Worm (Caenorhabditis elegans) whole organism, L4 larva: ENCODE data around the gene sru-30.

Experiments used
- F49E8.2 ChIP-seq: sonication (generic microtip); optimal IDR thresholded peaks from 2 replicates; lab custom pipeline; 2016; ENCODE audit warnings: missing compliant biosample characterization, mild to moderate bottlenecking, missing genetic modification characterization, borderline replicate concordance
- R02D3.7 ChIP-seq: fragments of 150-350 bp; sonication (generic microtip); optimal IDR thresholded peaks from 3 replicates; lab custom pipeline; 2014; ENCODE audit warnings: missing biosample characterization, missing genetic modification characterization
- Y75B8A.6 ChIP-seq: fragments of 200-800 bp; sonication (Bioruptor generic); IDR thresholded peaks from 2 replicates; pipeline ENCODE4 v1.3.6; 2022; ENCODE audit warnings: missing genetic modification reagents, missing genetic modification characterization, missing compliant biosample characterization
- aha-1 ChIP-seq: fragments of 150-350 bp; peaks from one replicate; lab custom pipeline; 2014; ENCODE audit warnings: missing biosample characterization, missing genetic modification characterization
- ama-1 ChIP-seq: fragments of 150-350 bp; optimal IDR thresholded peaks from 2 replicates; lab custom pipeline; 2014; ENCODE audit warnings: inconsistent platforms, mixed read lengths
- arid-1 ChIP-seq: fragments of 200-800 bp; sonication (Bioruptor generic); conservative IDR thresholded peaks from 2 replicates; pipeline ENCODE4 v1.3.6; 2022; ENCODE audit warnings: missing genetic modification reagents, missing genetic modification characterization, missing compliant biosample characterization
- ceh-44 ChIP-seq: fragments of 200-800 bp; sonication (Bioruptor generic); IDR thresholded peaks from 2 replicates; pipeline ENCODE4 v1.3.6; 2022; ENCODE audit warnings: missing genetic modification reagents, missing genetic modification characterization, missing compliant biosample characterization
- daf-16 ChIP-seq, 3 experiments: sonication (generic microtip); optimal IDR thresholded peaks; 2 replicates each; lab custom pipeline; 2016 to 2017; ENCODE audit warnings: missing genetic modification characterization in 3 of 3, missing genetic modification reagents in 3 of 3, mild to moderate bottlenecking in 2 of 3, missing compliant biosample characterization in 2 of 3, missing biosample characterization in 1 of 3, moderate library complexity in 1 of 3
- dmd-6 ChIP-seq: fragments of 200-800 bp; sonication (Bioruptor generic); IDR thresholded peaks from 2 replicates; pipeline ENCODE4 v1.3.6; 2022; ENCODE audit warnings: missing genetic modification reagents, missing genetic modification characterization, missing compliant biosample characterization
- dpl-1 ChIP-seq: fragments of 150-350 bp; optimal IDR thresholded peaks from 2 replicates; lab custom pipeline; 2014; ENCODE audit warnings: missing biosample characterization, missing genetic modification reagents, missing genetic modification characterization
- dve-1 ChIP-seq: sonication (generic microtip); optimal IDR thresholded peaks from 2 replicates; lab custom pipeline; 2017; ENCODE audit warnings: antibody characterized with exemption, mild to moderate bottlenecking, missing genetic modification characterization, missing compliant biosample characterization; ENCODE audit not compliant: insufficient read depth
- fkh-10 ChIP-seq: fragments of 150-350 bp; optimal IDR thresholded peaks from 2 replicates; lab custom pipeline; 2014; ENCODE audit warnings: missing biosample characterization, missing genetic modification reagents, missing genetic modification characterization
- hlh-11 ChIP-seq: fragments of 200-800 bp; sonication (Bioruptor generic); optimal IDR thresholded peaks from 2 replicates; lab custom pipeline; 2018; ENCODE audit warnings: mild to moderate bottlenecking, missing genetic modification characterization, missing compliant biosample characterization
- hlh-30 ChIP-seq: sonication (generic microtip); optimal IDR thresholded peaks from 2 replicates; lab custom pipeline; 2017; ENCODE audit warnings: antibody characterized with exemption, mild to moderate bottlenecking, missing genetic modification characterization, missing compliant biosample characterization; ENCODE audit not compliant: insufficient read depth
- hmg-1.1 ChIP-seq: fragments of 200-800 bp; sonication (Bioruptor generic); IDR thresholded peaks from 2 replicates; pipeline ENCODE4 v1.3.6; 2022; ENCODE audit warnings: missing genetic modification reagents, missing genetic modification characterization, missing compliant biosample characterization
- lin-15B ChIP-seq: fragments of 150-350 bp; sonication (generic microtip); optimal IDR thresholded peaks from 3 replicates; lab custom pipeline; 2014; ENCODE audit warnings: missing biosample characterization, missing genetic modification characterization
- lin-38 ChIP-seq: fragments of 200-800 bp; sonication (Bioruptor generic); IDR thresholded peaks from 2 replicates; pipeline ENCODE4 v1.3.6; 2022; ENCODE audit warnings: missing genetic modification reagents, missing genetic modification characterization, missing compliant biosample characterization
- lin-39 ChIP-seq: fragments of 150-350 bp; optimal IDR thresholded peaks from 2 replicates; lab custom pipeline; 2014; ENCODE audit warnings: missing biosample characterization, missing genetic modification reagents, missing genetic modification characterization
- lsy-2 ChIP-seq, 2 experiments: fragments of 150-350 bp in 1 of 2; sonication (generic microtip) in 1 of 2; optimal IDR thresholded peaks; 2 replicates each; lab custom pipeline; 2014 to 2017; ENCODE audit warnings: missing biosample characterization in 2 of 2, missing genetic modification characterization in 2 of 2
- mdl-1 ChIP-seq, 2 experiments: fragments of 150-350 bp in 1 of 2; sonication (generic microtip) in 1 of 2; optimal IDR thresholded peaks; 2 replicates each; lab custom pipeline; 2014 to 2017; ENCODE audit warnings: missing biosample characterization in 2 of 2, missing genetic modification characterization in 2 of 2
- mep-1 ChIP-seq: fragments of 150-350 bp; sonication (generic microtip); optimal IDR thresholded peaks from 3 replicates; lab custom pipeline; 2014; ENCODE audit warnings: missing biosample characterization, missing genetic modification characterization
- mes-2 ChIP-seq: sonication (generic microtip); optimal IDR thresholded peaks from 2 replicates; lab custom pipeline; 2016; ENCODE audit warnings: missing genotype, mild to moderate bottlenecking, missing genetic modification characterization, missing compliant biosample characterization; ENCODE audit not compliant: poor library complexity, severe bottlenecking
- mxl-3 ChIP-seq: fragments of 200-800 bp; sonication (Bioruptor generic); optimal IDR thresholded peaks from 2 replicates; lab custom pipeline; 2018; ENCODE audit warnings: mild to moderate bottlenecking, missing genetic modification characterization, missing compliant biosample characterization
- nhr-10 ChIP-seq: fragments of 150-350 bp; optimal IDR thresholded peaks from 2 replicates; lab custom pipeline; 2014; ENCODE audit warnings: missing biosample characterization, missing genetic modification characterization
- nhr-11 ChIP-seq: fragments of 150-350 bp; optimal IDR thresholded peaks from 2 replicates; lab custom pipeline; 2014; ENCODE audit warnings: missing biosample characterization, missing genetic modification characterization
- nhr-111 ChIP-seq: fragments of 200-800 bp; sonication (Bioruptor generic); optimal IDR thresholded peaks from 2 replicates; lab custom pipeline; 2018; ENCODE audit warnings: mild to moderate bottlenecking, missing genetic modification characterization, missing compliant biosample characterization
- nhr-28 ChIP-seq: fragments of 150-350 bp; optimal IDR thresholded peaks from 2 replicates; lab custom pipeline; 2014; ENCODE audit warnings: missing biosample characterization, missing genetic modification characterization
- nhr-41 ChIP-seq: fragments of 200-800 bp; sonication (Bioruptor generic); IDR thresholded peaks from 2 replicates; pipeline ENCODE4 v1.3.6; 2022; ENCODE audit warnings: missing genetic modification reagents, missing genetic modification characterization, missing compliant biosample characterization
- nhr-48 ChIP-seq: sonication (generic microtip); optimal IDR thresholded peaks from 2 replicates; lab custom pipeline; 2016; ENCODE audit warnings: mild to moderate bottlenecking, missing genetic modification characterization, missing compliant biosample characterization
- rbr-2 ChIP-seq: sonication (generic microtip); optimal IDR thresholded peaks from 2 replicates; lab custom pipeline; 2016; ENCODE audit warnings: missing genotype, missing genetic modification characterization, missing compliant biosample characterization
- sdz-12 ChIP-seq: fragments of 200-800 bp; sonication (Bioruptor generic); optimal IDR thresholded peaks from 2 replicates; lab custom pipeline; 2018; ENCODE audit warnings: mild to moderate bottlenecking, missing genetic modification characterization, missing compliant biosample characterization
- spr-1 ChIP-seq: sonication (generic microtip); optimal IDR thresholded peaks from 2 replicates; lab custom pipeline; 2016; ENCODE audit warnings: mild to moderate bottlenecking, missing genetic modification characterization, missing compliant biosample characterization
- tra-1 ChIP-seq: fragments of 200-800 bp; sonication (Bioruptor generic); IDR thresholded peaks from 2 replicates; pipeline ENCODE4 v1.3.6; 2022; ENCODE audit warnings: missing genetic modification reagents, missing genetic modification characterization, missing compliant biosample characterization
- unc-62 ChIP-seq, 3 experiments: fragments of 150-350 bp in 1 of 3; sonication (generic microtip); optimal IDR thresholded peaks in 2 of 3; peaks in 1 of 3; 1 replicate in 1 of 3; 2 replicates in 2 of 3; lab custom pipeline; 2014 to 2017; ENCODE audit warnings: missing biosample characterization in 3 of 3, missing genetic modification characterization in 3 of 3, missing genetic modification reagents in 3 of 3, missing genotype in 1 of 3
- vab-7 ChIP-seq: fragments of 200-800 bp; sonication (Bioruptor generic); IDR thresholded peaks from 2 replicates; pipeline ENCODE4 v1.3.6; 2022; ENCODE audit warnings: missing genetic modification reagents, missing genetic modification characterization, missing compliant biosample characterization
- zip-11 ChIP-seq: fragments of 200-800 bp; sonication (Bioruptor generic); IDR thresholded peaks from 2 replicates; pipeline ENCODE4 v1.3.6; 2022; ENCODE audit warnings: missing genetic modification characterization, missing compliant biosample characterization

The sru-30 gene

ce11 chrV:9843376-9843916 is 29.8 kb downstream of the sru-30 start, which contains the start of gene sru-8:
Gene sru-8, plus strand, starts transcription at chrV:9843866.
- TF ChIP-seq unc-62 (GFP tag; optimal IDR thresholded peaks at IDR 0.05 in 1 of 2; lab: Kevin White, UChicago), result peak in 1 of 2 experiments; percentile 91
- no peak for TF ChIP-seq unc-62 (tag; optimal IDR thresholded peaks at IDR 0.05; lab: Kevin White, UChicago)
- TF ChIP-seq F49E8.2 (tag; lab: Kevin White, UChicago), result no peak

- TF ChIP-seq fkh-10, result no peak
- peak in 1 of 2 experiments; percentile 92 for TF ChIP-seq unc-62 (GFP tag; optimal IDR thresholded peaks at IDR 0.05 in 1 of 2; lab: Kevin White, UChicago)
- no peak for TF ChIP-seq unc-62 (tag; optimal IDR thresholded peaks at IDR 0.05; lab: Kevin White, UChicago)
- no peak for TF ChIP-seq nhr-41 (GFP tag; lab: Robert Waterston, UW)
- no peak for TF ChIP-seq tra-1 (GFP tag; lab: Robert Waterston, UW)
These were observed 34.9 kb downstream of the sru-30 start for ce11 chrV:9848576-9848975.

ce11 chrV:9853801-9854200 is 40.2 kb downstream of the sru-30 start:
- TF ChIP-seq lsy-2 (tag; optimal IDR thresholded peaks at IDR 0.05; lab: Kevin White, UChicago) (peak in 1 of 2 experiments; percentile 32), hlh-30 (tag; lab: Kevin White, UChicago) (peak; percentile 43), mep-1 (tag; lab: Kevin White, UChicago) (no peak)
- TF ChIP-seq, all 104 proteins: peak for 2

ce11 chrV:9855920-9856852 is 42.6 kb downstream of the sru-30 start:
- TF ChIP-seq nhr-28 (tag; lab: Kevin White, UChicago), result peak; percentile 45
- peak; percentile 64 for TF ChIP-seq hmg-1.1 (GFP tag; lab: Robert Waterston, UW)
- no peak for TF ChIP-seq nhr-48 (tag; lab: Kevin White, UChicago)
- peak in 1 of 2 experiments; percentile 87 for TF ChIP-seq unc-62 (GFP tag; optimal IDR thresholded peaks at IDR 0.05 in 1 of 2; lab: Kevin White, UChicago)
- no peak for TF ChIP-seq unc-62 (tag; optimal IDR thresholded peaks at IDR 0.05; lab: Kevin White, UChicago)
- peak in 1 of 2 experiments; percentile 5 for TF ChIP-seq lsy-2 (tag; optimal IDR thresholded peaks at IDR 0.05; lab: Kevin White, UChicago)
- TF ChIP-seq lin-38 (GFP tag; lab: Robert Waterston, UW), result peak; percentile 68
- TF ChIP-seq nhr-10, result no peak
- TF ChIP-seq hlh-11 (tag; lab: Kevin White, UChicago), result peak; percentile 48
- no peak for TF ChIP-seq sdz-12
- TF ChIP-seq mxl-3 (GFP tag; lab: Kevin White, UChicago), result peak; percentile 18
- TF ChIP-seq aha-1 (tag; lab: Kevin White, UChicago), result peak; percentile 97
- TF ChIP-seq mdl-1 (tag; optimal IDR thresholded peaks at IDR 0.05; lab: Kevin White, UChicago), result peak in 1 of 2 experiments; percentile 24
- TF ChIP-seq ceh-44 (GFP tag; lab: Robert Waterston, UW), result peak; percentile 41; the same call in 1 of the 2 replicates
- TF ChIP-seq mes-2 (tag; lab: Kevin White, UChicago), result peak; percentile 55
- 0 out of 2 replicates have a peak, but pooled peaks have one; percentile 34 for TF ChIP-seq arid-1
- peak; percentile 46 for TF ChIP-seq dpl-1 (GFP tag; lab: Kevin White, UChicago)
- TF ChIP-seq dve-1 (tag; lab: Kevin White, UChicago), result peak; percentile 13
- no peak for TF ChIP-seq nhr-11 (tag; lab: Kevin White, UChicago)
- TF ChIP-seq spr-1, result peak; percentile 21
- TF ChIP-seq, all 104 proteins: peak for 15

- TF ChIP-seq dmd-6 (0 out of 2 replicates have a peak, but pooled peaks have one; percentile 22), nhr-111 (no peak), zip-11 (GFP tag; lab: Robert Waterston, UW) (no peak), daf-16 (GFP tag; optimal IDR thresholded peaks at IDR 0.05; lab: Kevin White, UChicago) (no peak), daf-16 (tag; optimal IDR thresholded peaks at IDR 0.05; lab: Kevin White, UChicago) (peak; percentile 59), ama-1 (no peak), mdl-1 (tag; optimal IDR thresholded peaks at IDR 0.05; lab: Kevin White, UChicago) (no peak), vab-7 (no peak), nhr-28 (tag; lab: Kevin White, UChicago) (peak; percentile 78), dve-1 (tag; lab: Kevin White, UChicago) (peak; percentile 46), rbr-2 (no peak), lin-15B (tag; lab: Kevin White, UChicago) (no peak), fkh-10 (no peak), lin-39 (no peak), hlh-30 (tag; lab: Kevin White, UChicago) (peak; percentile 1), unc-62 (GFP tag; optimal IDR thresholded peaks at IDR 0.05 in 1 of 2; lab: Kevin White, UChicago) (no peak), unc-62 (tag; optimal IDR thresholded peaks at IDR 0.05; lab: Kevin White, UChicago) (no peak), ceh-44 (GFP tag; lab: Robert Waterston, UW) (no peak), Y75B8A.6 (no peak), R02D3.7 (tag; lab: Kevin White, UChicago) (no peak)
These were observed 43.4 kb downstream of the sru-30 start for ce11 chrV:9856978-9857377.
